Worm (Caenorhabditis elegans) whole organism, L4/young adult: Measurements from ENCODE around the gene ZK930.6.

Source experiments
- W03F9.2 ChIP-seq: fragments of 150-350 bp; optimal IDR thresholded peaks from 2 replicates; lab custom pipeline; 2014; ENCODE audit warnings: missing biosample characterization, missing genetic modification characterization
- dao-5 ChIP-seq: sonication (generic microtip); optimal IDR thresholded peaks from 2 replicates; lab custom pipeline; 2016; ENCODE audit warnings: missing genotype, missing genetic modification characterization, moderate library complexity, missing compliant biosample characterization
- him-1 ChIP-seq: sonication (generic microtip); optimal IDR thresholded peaks from 2 replicates; lab custom pipeline; 2016; ENCODE audit warnings: missing genotype, missing genetic modification reagents, missing genetic modification characterization, missing compliant biosample characterization

Gene ZK930.6

ce11 chrII:11889420-11890075, 5.8 kb downstream of the ZK930.6 start:
- TF ChIP-seq dao-5 (tag; lab: Kevin White, UChicago) (no peak), W03F9.2 (tag; lab: Kevin White, UChicago) (no peak), him-1 (tag; lab: Kevin White, UChicago) (no peak)

ce11 chrII:11890596-11890995, 6.8 kb downstream of the ZK930.6 start:
- no peak for TF ChIP-seq dao-5 (tag; lab: Kevin White, UChicago)

- TF ChIP-seq him-1 (tag; lab: Kevin White, UChicago) (no peak), W03F9.2 (tag; lab: Kevin White, UChicago) (no peak), dao-5 (tag; lab: Kevin White, UChicago) (no peak)
Observed at ce11 chrII:11893323-11893722, 9.6 kb downstream of the ZK930.6 start, which contains the start of gene ZK930.2. Gene ZK930.2, minus strand, starts transcription at chrII:11893423.

ce11 chrII:11899761-11900160, 16.0 kb downstream of the ZK930.6 start:
- TF ChIP-seq him-1 (tag; lab: Kevin White, UChicago) (no peak), W03F9.2 (tag; lab: Kevin White, UChicago) (no peak), dao-5 (tag; lab: Kevin White, UChicago) (no peak)

ce11 chrII:11901110-11901509, 17.4 kb downstream of the ZK930.6 start, which contains the start of gene vab-23:
Gene vab-23, minus strand, starts transcription at chrII:11901210.
- no peak for TF ChIP-seq dao-5 (tag; lab: Kevin White, UChicago)
- TF ChIP-seq W03F9.2 (tag; lab: Kevin White, UChicago): no peak
- TF ChIP-seq him-1 (tag; lab: Kevin White, UChicago): no peak

- TF ChIP-seq him-1 (tag; lab: Kevin White, UChicago): no peak
- no peak for TF ChIP-seq W03F9.2 (tag; lab: Kevin White, UChicago)
- TF ChIP-seq dao-5 (tag; lab: Kevin White, UChicago): no peak
Observed at ce11 chrII:11902203-11902602, 18.5 kb downstream of the ZK930.6 start.

DNA sequence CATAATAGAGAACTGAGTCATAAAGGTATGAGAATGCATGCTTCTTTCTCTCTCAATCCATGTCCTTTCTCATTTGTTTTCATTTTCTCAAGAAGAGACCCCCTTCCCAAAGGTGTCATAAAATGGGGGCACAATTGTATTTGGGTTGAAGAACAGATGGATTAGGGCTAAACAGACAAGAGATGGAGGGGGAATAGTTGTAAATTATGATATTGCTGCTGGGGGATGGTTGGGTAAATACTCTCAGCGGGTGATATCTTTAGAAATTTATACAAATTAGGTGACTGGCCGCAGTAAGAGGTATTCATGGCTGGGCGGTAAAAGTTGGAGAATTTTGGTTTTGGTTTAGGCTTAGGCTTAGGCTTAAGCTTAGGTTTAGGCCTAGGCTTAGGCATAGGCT, 21.3 kb downstream of the ZK930.6 start:
- TF ChIP-seq dao-5 (tag; lab: Kevin White, UChicago) (no peak), him-1 (tag; lab: Kevin White, UChicago) (no peak), W03F9.2 (tag; lab: Kevin White, UChicago) (no peak)

ce11 chrII:11906217-11906616, 22.5 kb downstream of the ZK930.6 start, which contains the start of gene ZK930.4:
Gene ZK930.4, plus strand, starts transcription at chrII:11906517.
- no peak for TF ChIP-seq W03F9.2 (tag; lab: Kevin White, UChicago)
- no peak for TF ChIP-seq dao-5 (tag; lab: Kevin White, UChicago)
- no peak for TF ChIP-seq him-1 (tag; lab: Kevin White, UChicago)

- TF ChIP-seq W03F9.2 (tag; lab: Kevin White, UChicago) (no peak), him-1 (tag; lab: Kevin White, UChicago) (no peak), dao-5 (tag; lab: Kevin White, UChicago) (no peak)
Observed at ce11 chrII:11910569-11910968, 26.8 kb downstream of the ZK930.6 start.

- TF ChIP-seq dao-5 (tag; lab: Kevin White, UChicago) (no peak), W03F9.2 (tag; lab: Kevin White, UChicago) (no peak), him-1 (tag; lab: Kevin White, UChicago) (no peak)
Observed at ce11 chrII:11914304-11914703, 30.6 kb downstream of the ZK930.6 start, which contains the start of gene ZK930.7. Gene ZK930.7, plus strand, starts transcription at chrII:11914604.

ce11 chrII:11915770-11916554, 32.2 kb downstream of the ZK930.6 start, which contains the start of the genes vps-15 and hmg-12:
Gene vps-15, minus strand, starts transcription at chrII:11915852.
Gene hmg-12, plus strand, starts transcription at chrII:11916513.
- peak; percentile 47 for TF ChIP-seq W03F9.2 (tag; lab: Kevin White, UChicago)
- no peak for TF ChIP-seq him-1 (tag; lab: Kevin White, UChicago)
- no peak for TF ChIP-seq dao-5 (tag; lab: Kevin White, UChicago)

ce11 chrII:11916555-11916941, 32.8 kb downstream of the ZK930.6 start:
- no peak for TF ChIP-seq W03F9.2 (tag; lab: Kevin White, UChicago)
- no peak for TF ChIP-seq dao-5 (tag; lab: Kevin White, UChicago)
- no peak for TF ChIP-seq him-1 (tag; lab: Kevin White, UChicago)

DNA sequence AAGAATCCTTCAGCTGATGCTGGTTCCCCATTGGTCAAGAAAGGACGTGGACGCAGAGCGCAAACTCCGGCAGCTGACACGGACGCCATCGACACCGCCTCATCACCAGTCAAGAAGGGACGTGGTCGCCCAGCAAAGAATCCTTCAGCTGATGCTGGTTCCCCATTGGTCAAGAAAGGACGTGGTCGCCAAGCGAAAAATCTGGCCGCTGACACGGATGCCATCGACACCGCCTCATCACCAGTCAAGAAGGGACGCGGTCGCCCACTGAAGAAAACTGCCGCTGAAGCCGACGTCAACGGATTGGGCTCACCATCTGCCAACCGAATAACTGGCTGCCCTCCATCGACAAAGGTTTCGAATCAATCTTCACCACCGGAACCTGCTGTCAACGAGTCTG, 33.2 kb downstream of the ZK930.6 start:
- TF ChIP-seq W03F9.2 (tag; lab: Kevin White, UChicago): no peak
- no peak for TF ChIP-seq him-1 (tag; lab: Kevin White, UChicago)
- no peak for TF ChIP-seq dao-5 (tag; lab: Kevin White, UChicago)
